Worm (Caenorhabditis elegans): Measurements from ENCODE around the gene fbxa-215.

- TF ChIP-seq dpl-1 (GFP tag; optimal IDR thresholded peaks at IDR 0.05): no peak
- no peak for TF ChIP-seq madf-5 (GFP tag; IDR thresholded peaks at IDR 0.05)
- no peak for TF ChIP-seq R02D3.7 (tag; optimal IDR thresholded peaks at IDR 0.05)
- TF ChIP-seq nhr-111 (GFP tag; optimal IDR thresholded peaks at IDR 0.05): no peak
- no peak for TF ChIP-seq rbr-2 (tag; optimal IDR thresholded peaks at IDR 0.05)
- TF ChIP-seq nhr-237 (tag; optimal IDR thresholded peaks at IDR 0.05): no peak
- TF ChIP-seq F49E8.2 (tag; optimal IDR thresholded peaks at IDR 0.05; ENCODE audit: borderline replicate concordance): no peak
- no peak for TF ChIP-seq ztf-11 (tag; optimal IDR thresholded peaks at IDR 0.05)
These were observed 16.5 kb downstream of the fbxa-215 start, which contains the start of gene C08F11.17 for ce11 chrIV:13650238-13650637.
